Worm (Caenorhabditis elegans) whole organism, L1 larva: ENCODE results near the gene sir-2.3.

Experiments
- Y116A8C.19 ChIP-seq: sonication (generic microtip); optimal IDR thresholded peaks from 2 replicates; lab custom pipeline; 2016; ENCODE audit warnings: missing compliant biosample characterization, missing genetic modification characterization, borderline replicate concordance
- aha-1 ChIP-seq: fragments of 150-350 bp; optimal IDR thresholded peaks from 2 replicates; lab custom pipeline; 2014; ENCODE audit warnings: missing biosample characterization, missing genetic modification characterization
- alr-1 ChIP-seq: fragments of 200-800 bp; sonication (Bioruptor generic); optimal IDR thresholded peaks from 2 replicates; lab custom pipeline; 2018; ENCODE audit warnings: borderline replicate concordance, mild to moderate bottlenecking, missing genetic modification characterization, missing compliant biosample characterization
- egl-27 ChIP-seq, 2 experiments: fragments of 150-350 bp in 1 of 2; sonication (generic microtip); optimal IDR thresholded peaks; 3 replicates each; lab custom pipeline; 2017 to 2018; ENCODE audit warnings: missing biosample characterization in 2 of 2, missing genetic modification characterization in 2 of 2, missing genetic modification reagents in 2 of 2
- elt-3 ChIP-seq, 6 experiments: fragments of 150-350 bp in 1 of 6; sonication (generic microtip); optimal IDR thresholded peaks; 2 replicates each; lab custom pipeline; 2017 to 2018; ENCODE audit warnings: missing biosample characterization in 6 of 6, missing genetic modification characterization in 6 of 6, inconsistent platforms in 1 of 6
- fos-1 ChIP-seq: fragments of 150-350 bp; optimal IDR thresholded peaks from 2 replicates; lab custom pipeline; 2014; ENCODE audit warnings: missing biosample characterization, missing genetic modification characterization
- lin-15B ChIP-seq: fragments of 150-350 bp; sonication (generic microtip); optimal IDR thresholded peaks from 3 replicates; lab custom pipeline; 2014; ENCODE audit warnings: missing biosample characterization, missing genetic modification characterization
- lir-3 ChIP-seq: sonication (generic microtip); optimal IDR thresholded peaks from 2 replicates; lab custom pipeline; 2016; ENCODE audit warnings: mild to moderate bottlenecking, missing genetic modification characterization, moderate library complexity, missing compliant biosample characterization; ENCODE audit not compliant: poor library complexity
- mep-1 ChIP-seq: fragments of 150-350 bp; optimal IDR thresholded peaks from 2 replicates; lab custom pipeline; 2014; ENCODE audit warnings: missing biosample characterization, missing genetic modification characterization
- pqm-1 ChIP-seq: sonication (generic microtip); optimal IDR thresholded peaks from 3 replicates; lab custom pipeline; 2017; ENCODE audit warnings: missing biosample characterization, missing genetic modification characterization
- sptf-1 ChIP-seq: fragments of 150-350 bp; optimal IDR thresholded peaks from 2 replicates; lab custom pipeline; 2014; ENCODE audit warnings: missing biosample characterization, missing genetic modification characterization
- unc-62 ChIP-seq: fragments of 150-350 bp; optimal IDR thresholded peaks from 2 replicates; lab custom pipeline; 2014; ENCODE audit warnings: missing biosample characterization, missing genetic modification reagents, missing genetic modification characterization
- ztf-11 ChIP-seq, 2 experiments: sonication (generic microtip); optimal IDR thresholded peaks; 2 replicates each; lab custom pipeline; 2016 to 2017; ENCODE audit warnings: missing genetic modification characterization in 2 of 2, missing biosample characterization in 1 of 2, missing compliant biosample characterization in 1 of 2
- ztf-4 ChIP-seq: fragments of 150-350 bp; optimal IDR thresholded peaks from 2 replicates; lab custom pipeline; 2014; ENCODE audit warnings: missing biosample characterization, missing genetic modification characterization

ce11 chrX:13318316-13318715, 13.2 kb upstream of the sir-2.3 start:
- TF ChIP-seq ztf-11 (tag; optimal IDR thresholded peaks at IDR 0.05; lab: Kevin White, UChicago) (no peak), lir-3 (tag; lab: Kevin White, UChicago) (no peak), aha-1 (tag; lab: Kevin White, UChicago) (no peak), pqm-1 (tag; lab: Kevin White, UChicago) (no peak), elt-3 (tag; optimal IDR thresholded peaks at IDR 0.05; lab: Kevin White, UChicago) (no peak), fos-1 (no peak), Y116A8C.19 (tag; lab: Kevin White, UChicago) (no peak), ztf-4 (tag; lab: Kevin White, UChicago) (no peak), mep-1 (tag; lab: Kevin White, UChicago) (no peak), egl-27 (tag; optimal IDR thresholded peaks at IDR 0.05; lab: Kevin White, UChicago) (no peak), alr-1 (no peak), lin-15B (tag; lab: Kevin White, UChicago) (no peak), sptf-1 (no peak), unc-62 (GFP tag; lab: Kevin White, UChicago) (no peak)
